Fruit fly (Drosophila melanogaster) S2 (cell line): ENCODE measurements around the gene plx.

Source experiments
- CG8478 ChIP-seq: fragments of >200 bp; optimal IDR thresholded peaks from 2 replicates; lab custom pipeline; 2018
- CTCF ChIP-seq, 2 experiments: fragments of >200 bp; optimal IDR thresholded peaks; 2 replicates each; lab custom pipeline; 2018

DNA sequence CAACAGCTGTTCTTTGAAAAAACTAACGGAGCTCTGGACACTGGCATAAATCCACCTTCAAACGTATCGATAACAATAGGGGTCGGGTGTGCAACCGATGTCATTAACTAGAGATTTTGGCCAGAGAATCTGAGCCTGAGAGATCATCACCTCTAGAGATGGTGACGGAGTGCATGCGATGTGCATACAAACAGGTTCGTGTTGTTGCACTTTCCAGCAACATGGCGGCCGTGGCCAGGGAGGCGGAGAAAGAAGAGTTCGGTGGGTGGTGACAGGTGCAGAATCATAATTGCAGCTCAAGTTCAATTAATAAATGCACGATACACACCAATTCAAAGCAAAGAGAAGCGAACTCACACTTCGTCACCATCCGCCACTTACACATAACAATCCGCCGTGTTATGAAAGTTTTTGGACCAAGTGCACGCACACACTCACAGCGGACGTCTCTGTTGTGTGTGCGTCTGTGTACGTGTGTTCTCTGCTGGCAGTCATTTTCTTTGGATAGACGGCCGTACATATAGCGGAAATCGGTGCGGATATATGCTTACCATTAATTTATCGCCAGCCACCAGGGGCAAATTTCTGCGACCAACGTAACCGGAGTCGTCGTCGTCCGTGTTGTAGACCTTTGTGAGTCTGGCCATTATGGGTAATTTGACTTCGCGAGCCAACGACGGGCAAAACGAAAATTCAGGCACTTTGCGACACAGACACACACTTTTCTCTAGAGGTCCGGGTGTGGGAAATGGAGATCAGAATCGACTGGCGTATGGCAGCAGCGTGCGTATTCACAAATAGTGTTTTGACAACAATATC, 26.5 kb upstream of the plx start:
- no peak for TF ChIP-seq CG8478 (lab: Kevin White, UChicago)
- no peak for TF ChIP-seq CTCF (optimal IDR thresholded peaks at IDR 0.05; lab: Kevin White, UChicago)
